Worm (Caenorhabditis elegans): ENCODE results near the gene C43D7.4.

- no peak for TF ChIP-seq mdl-1 (tag; optimal IDR thresholded peaks at IDR 0.05)
- TF ChIP-seq hlh-17 (GFP tag; optimal IDR thresholded peaks at IDR 0.05; ENCODE audit: borderline replicate concordance): no peak
- no peak for TF ChIP-seq ces-1 (GFP tag; optimal IDR thresholded peaks at IDR 0.05)
- TF ChIP-seq jun-1 (tag; optimal IDR thresholded peaks at IDR 0.05): no peak
These were observed 15.4 kb downstream of the C43D7.4 start, which contains the start of gene F55C9.15 for ce11 chrV:19306906-19307305.
